Worm (Caenorhabditis elegans): Measurements from ENCODE around the gene plp-2.

ce11 chrX:14975467-14976167 is 7.0 kb downstream of the plp-2 start, which contains the start of gene F20D1.3:
- TF ChIP-seq eyg-1 (tag; optimal IDR thresholded peaks at IDR 0.05), result no peak
- no peak for TF ChIP-seq hlh-30 (tag; optimal IDR thresholded peaks at IDR 0.05; ENCODE audit: insufficient read depth)
- peak; percentile 61 for TF ChIP-seq unc-55 (GFP tag; optimal IDR thresholded peaks at IDR 0.05)
- no peak for TF ChIP-seq ets-4 (tag; optimal IDR thresholded peaks at IDR 0.05)
- no peak for TF ChIP-seq nhr-11 (tag; optimal IDR thresholded peaks at IDR 0.05)
- no peak for TF ChIP-seq ama-1 (optimal IDR thresholded peaks at IDR 0.05)
- TF ChIP-seq dve-1 (tag; optimal IDR thresholded peaks at IDR 0.05), result peak; percentile 18

All from whole organism, late embryonic.